Worm (Caenorhabditis elegans) whole organism, L1 larva: ENCODE measurements around the gene F09G8.10.

Source experiments
- C04F5.9 ChIP-seq: sonication (generic microtip); optimal IDR thresholded peaks from 2 replicates; lab custom pipeline; 2016; ENCODE audit warnings: missing genetic modification characterization, missing compliant biosample characterization
- C16A3.4 ChIP-seq: fragments of 150-350 bp; optimal IDR thresholded peaks from 2 replicates; lab custom pipeline; 2014; ENCODE audit warnings: missing biosample characterization, missing genetic modification characterization
- C34B4.2 ChIP-seq: sonication (generic microtip); optimal IDR thresholded peaks from 2 replicates; lab custom pipeline; 2017; ENCODE audit warnings: mild to moderate bottlenecking, missing genetic modification characterization, missing compliant biosample characterization
- alr-1 ChIP-seq: fragments of 200-800 bp; sonication (Bioruptor generic); optimal IDR thresholded peaks from 2 replicates; lab custom pipeline; 2018; ENCODE audit warnings: borderline replicate concordance, mild to moderate bottlenecking, missing genetic modification characterization, missing compliant biosample characterization
- aly-2 ChIP-seq: fragments of 150-350 bp; optimal IDR thresholded peaks from 2 replicates; lab custom pipeline; 2014; ENCODE audit warnings: missing biosample characterization, missing genetic modification characterization
- ama-1 ChIP-seq: fragments of 150-350 bp; optimal IDR thresholded peaks from 2 replicates; lab custom pipeline; 2014
- ceh-63 ChIP-seq: fragments of 200-800 bp; sonication (Bioruptor generic); optimal IDR thresholded peaks from 2 replicates; lab custom pipeline; 2018; ENCODE audit warnings: mild to moderate bottlenecking, missing genetic modification characterization, missing compliant biosample characterization
- ceh-8 ChIP-seq: fragments of 200-800 bp; sonication (Bioruptor generic); optimal IDR thresholded peaks from 2 replicates; lab custom pipeline; 2018; ENCODE audit warnings: mild to moderate bottlenecking, missing genetic modification characterization, moderate library complexity, missing compliant biosample characterization
- ceh-82 ChIP-seq, 3 experiments: fragments of 150-350 bp in 1 of 3; sonication (generic microtip) in 2 of 3; optimal IDR thresholded peaks; 2 replicates each; lab custom pipeline; 2014 to 2017; ENCODE audit warnings: missing biosample characterization in 3 of 3, missing genetic modification characterization in 3 of 3
- ceh-88 ChIP-seq: fragments of 200-800 bp; sonication (Bioruptor generic); IDR thresholded peaks from 2 replicates; pipeline ENCODE4 v1.3.6; 2022; ENCODE audit warnings: missing genetic modification characterization, missing compliant biosample characterization
- ceh-90 ChIP-seq: sonication (generic microtip); optimal IDR thresholded peaks from 2 replicates; lab custom pipeline; 2016; ENCODE audit warnings: missing genetic modification characterization, missing compliant biosample characterization
- dpl-1 ChIP-seq, 3 experiments: fragments of 150-350 bp in 2 of 3; sonication (generic microtip) in 1 of 3; optimal IDR thresholded peaks; 2 replicates each; lab custom pipeline; 2014 to 2017; ENCODE audit warnings: missing biosample characterization in 3 of 3, missing genetic modification characterization in 3 of 3, missing genetic modification reagents in 3 of 3
- dsc-1 ChIP-seq: sonication (generic microtip); optimal IDR thresholded peaks from 2 replicates; lab custom pipeline; 2016; ENCODE audit warnings: mild to moderate bottlenecking, missing genetic modification characterization, missing compliant biosample characterization
- efl-1 ChIP-seq, 4 experiments: fragments of 150-350 bp; optimal IDR thresholded peaks in 3 of 4; peaks in 1 of 4; 1 replicate in 1 of 4; 2 replicates in 3 of 4; lab custom pipeline; 2014; ENCODE audit warnings: missing biosample characterization in 2 of 4, missing genetic modification characterization in 2 of 4, missing genetic modification reagents in 2 of 4
- efl-3 ChIP-seq: fragments of 200-800 bp; sonication (Bioruptor generic); optimal IDR thresholded peaks from 2 replicates; lab custom pipeline; 2018; ENCODE audit warnings: mild to moderate bottlenecking, missing genetic modification characterization, missing compliant biosample characterization
- elt-2 ChIP-seq: sonication (generic microtip); optimal IDR thresholded peaks from 2 replicates; lab custom pipeline; 2016; ENCODE audit warnings: missing genetic modification characterization, mild to moderate bottlenecking, inconsistent platforms, missing compliant biosample characterization, missing genetic modification reagents
- fkh-10 ChIP-seq: sonication (generic microtip); optimal IDR thresholded peaks from 2 replicates; lab custom pipeline; 2017; ENCODE audit warnings: missing biosample characterization, missing genetic modification reagents, missing genetic modification characterization
- fkh-4 ChIP-seq: sonication (generic microtip); optimal IDR thresholded peaks from 2 replicates; lab custom pipeline; 2016; ENCODE audit warnings: missing compliant biosample characterization, missing genetic modification characterization, borderline replicate concordance
- fkh-8 ChIP-seq: sonication (generic microtip); optimal IDR thresholded peaks from 2 replicates; lab custom pipeline; 2016; ENCODE audit warnings: mild to moderate bottlenecking, missing genetic modification characterization, missing compliant biosample characterization
- grh-1 ChIP-seq: fragments of 200-800 bp; sonication (Bioruptor generic); IDR thresholded peaks from 2 replicates; pipeline ENCODE4 v1.3.6; 2022; ENCODE audit warnings: missing genetic modification reagents, missing genetic modification characterization, missing compliant biosample characterization
- hlh-17 ChIP-seq: fragments of 200-800 bp; sonication (Bioruptor generic); optimal IDR thresholded peaks from 2 replicates; lab custom pipeline; 2018; ENCODE audit warnings: missing genetic modification characterization, mild to moderate bottlenecking, missing compliant biosample characterization, moderate library complexity, borderline replicate concordance
- hlh-4 ChIP-seq: sonication (generic microtip); optimal IDR thresholded peaks from 2 replicates; lab custom pipeline; 2016; ENCODE audit warnings: mild to moderate bottlenecking, missing genetic modification characterization, missing compliant biosample characterization
- irx-1 ChIP-seq: sonication (generic microtip); optimal IDR thresholded peaks from 2 replicates; lab custom pipeline; 2016; ENCODE audit warnings: missing genetic modification characterization, missing compliant biosample characterization
- jun-1 ChIP-seq: fragments of 150-350 bp; optimal IDR thresholded peaks from 2 replicates; lab custom pipeline; 2014; ENCODE audit warnings: missing biosample characterization, missing genetic modification reagents, missing genetic modification characterization
- lin-13 ChIP-seq: fragments of 150-350 bp; optimal IDR thresholded peaks from 2 replicates; lab custom pipeline; 2014; ENCODE audit warnings: missing biosample characterization, missing genetic modification reagents, missing genetic modification characterization
- lin-14 ChIP-seq: fragments of 200-800 bp; sonication (Bioruptor generic); optimal IDR thresholded peaks from 2 replicates; lab custom pipeline; 2018; ENCODE audit warnings: mild to moderate bottlenecking, missing genetic modification characterization, moderate library complexity, missing compliant biosample characterization
- lin-35 ChIP-seq, 2 experiments: fragments of 150-350 bp; optimal IDR thresholded peaks; 2 replicates each; lab custom pipeline; 2014; ENCODE audit warnings: missing biosample characterization in 2 of 2, missing genetic modification characterization in 2 of 2, missing genetic modification reagents in 2 of 2
- lin-39 ChIP-seq: fragments of 150-350 bp; optimal IDR thresholded peaks from 2 replicates; lab custom pipeline; 2014; ENCODE audit warnings: missing biosample characterization, missing genetic modification reagents, missing genetic modification characterization
- lir-3 ChIP-seq: sonication (generic microtip); optimal IDR thresholded peaks from 2 replicates; lab custom pipeline; 2016; ENCODE audit warnings: mild to moderate bottlenecking, missing genetic modification characterization, moderate library complexity, missing compliant biosample characterization; ENCODE audit not compliant: poor library complexity
- lsy-2 ChIP-seq, 2 experiments: fragments of 150-350 bp; optimal IDR thresholded peaks; 2 replicates each; lab custom pipeline; 2014; ENCODE audit warnings: missing biosample characterization in 2 of 2, missing genetic modification characterization in 2 of 2
- mab-9 ChIP-seq: fragments of 200-800 bp; sonication (Bioruptor generic); IDR thresholded peaks from 2 replicates; pipeline ENCODE4 v1.3.6; 2022; ENCODE audit warnings: missing genetic modification reagents, missing genetic modification characterization, missing compliant biosample characterization
- mdl-1 ChIP-seq, 2 experiments: fragments of 150-350 bp; optimal IDR thresholded peaks; 2 replicates each; lab custom pipeline; 2014 to 2017; ENCODE audit warnings: missing biosample characterization in 2 of 2, missing genetic modification characterization in 2 of 2, inconsistent platforms in 1 of 2
- nhr-12 ChIP-seq: sonication (generic microtip); optimal IDR thresholded peaks from 2 replicates; lab custom pipeline; 2017; ENCODE audit warnings: missing biosample characterization, missing genetic modification characterization
- nhr-19 ChIP-seq: fragments of 200-800 bp; sonication (Bioruptor generic); conservative IDR thresholded peaks from 2 replicates; pipeline ENCODE4 v1.3.6; 2022; ENCODE audit warnings: missing genetic modification characterization, missing compliant biosample characterization
- nhr-28 ChIP-seq: fragments of 150-350 bp; optimal IDR thresholded peaks from 2 replicates; lab custom pipeline; 2014; ENCODE audit warnings: missing biosample characterization, missing genetic modification characterization
- nhr-47 ChIP-seq: sonication (generic microtip); optimal IDR thresholded peaks from 2 replicates; lab custom pipeline; 2016; ENCODE audit warnings: mild to moderate bottlenecking, missing genetic modification characterization, moderate library complexity, missing compliant biosample characterization
- nhr-76 ChIP-seq: sonication (generic microtip); optimal IDR thresholded peaks from 2 replicates; lab custom pipeline; 2017; ENCODE audit warnings: missing biosample characterization, missing genetic modification characterization
- nhr-77 ChIP-seq: fragments of 150-350 bp; optimal IDR thresholded peaks from 2 replicates; lab custom pipeline; 2014; ENCODE audit warnings: missing biosample characterization, missing genetic modification characterization
- nhr-84 ChIP-seq: sonication (generic microtip); optimal IDR thresholded peaks from 2 replicates; lab custom pipeline; 2017; ENCODE audit warnings: missing biosample characterization, missing genetic modification characterization
- nhr-90 ChIP-seq: sonication (generic microtip); optimal IDR thresholded peaks from 2 replicates; lab custom pipeline; 2016; ENCODE audit warnings: mild to moderate bottlenecking, missing genetic modification characterization, missing compliant biosample characterization; ENCODE audit not compliant: poor library complexity
- pag-3 ChIP-seq: sonication (generic microtip); optimal IDR thresholded peaks from 2 replicates; lab custom pipeline; 2017; ENCODE audit warnings: missing genetic modification characterization, mild to moderate bottlenecking, missing compliant biosample characterization, antibody characterized with exemption, borderline replicate concordance; ENCODE audit not compliant: insufficient read depth
- rnt-1 ChIP-seq: sonication (generic microtip); optimal IDR thresholded peaks from 2 replicates; lab custom pipeline; 2016; ENCODE audit warnings: mild to moderate bottlenecking, missing genetic modification characterization, moderate library complexity, missing compliant biosample characterization
- sox-4 ChIP-seq: sonication (generic microtip); optimal IDR thresholded peaks from 2 replicates; lab custom pipeline; 2016; ENCODE audit warnings: missing genetic modification characterization, missing compliant biosample characterization
- sptf-1 ChIP-seq: fragments of 150-350 bp; optimal IDR thresholded peaks from 2 replicates; lab custom pipeline; 2014; ENCODE audit warnings: missing biosample characterization, missing genetic modification characterization
- swsn-7 ChIP-seq: sonication (generic microtip); optimal IDR thresholded peaks from 2 replicates; lab custom pipeline; 2016; ENCODE audit warnings: missing genetic modification characterization, missing compliant biosample characterization
- unc-130 ChIP-seq: fragments of 150-350 bp; optimal IDR thresholded peaks from 2 replicates; lab custom pipeline; 2017; ENCODE audit warnings: missing biosample characterization, missing genetic modification characterization, inconsistent platforms
- unc-30 ChIP-seq: sonication (generic microtip); optimal IDR thresholded peaks from 2 replicates; lab custom pipeline; 2017; ENCODE audit warnings: missing biosample characterization, missing genetic modification characterization
- unc-86 ChIP-seq: sonication (generic microtip); optimal IDR thresholded peaks from 2 replicates; lab custom pipeline; 2016; ENCODE audit warnings: missing genetic modification characterization, missing compliant biosample characterization
- xbp-1 ChIP-seq: sonication (generic microtip); optimal IDR thresholded peaks from 2 replicates; lab custom pipeline; 2016; ENCODE audit warnings: missing genetic modification characterization, missing compliant biosample characterization

F09G8.10 gene

DNA sequence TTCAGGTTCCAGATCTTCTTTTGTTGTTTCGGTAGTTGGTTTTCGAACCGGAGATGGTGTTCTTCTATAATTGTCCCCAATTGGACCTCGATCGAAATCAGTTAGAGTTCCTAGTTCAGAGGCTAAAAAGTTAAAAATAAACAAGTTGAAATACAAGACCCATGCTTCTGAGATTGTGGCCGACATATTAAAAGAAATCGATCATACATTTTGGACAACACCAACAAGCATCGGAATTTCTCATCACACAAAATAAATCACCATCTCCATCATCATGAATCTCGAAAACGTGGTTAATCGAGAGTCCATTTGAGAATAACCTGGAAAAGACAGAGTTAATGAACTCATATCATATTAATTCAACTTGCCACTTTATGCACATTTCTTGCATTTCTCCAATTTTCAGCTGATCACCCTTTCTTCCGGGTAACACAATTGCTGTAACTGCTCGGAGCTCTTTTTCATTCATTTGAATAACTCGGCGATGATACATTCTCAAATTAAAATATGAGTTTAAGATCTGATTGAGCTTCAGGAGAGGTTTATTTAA, at the start of gene F09G8.10, which contains the start of gene mps-4:
TSS of gene F09G8.10 (minus strand) at position 500 of the 550 bp plus-strand sequence.
TSS of gene mps-4 (minus strand) at position 101 of the 550 bp plus-strand sequence.
- TF ChIP-seq ama-1 (lab: Kevin White, UChicago) (no peak), ceh-88 (GFP tag; lab: Robert Waterston, UW) (no peak), irx-1 (tag; lab: Kevin White, UChicago) (no peak), aly-2 (tag; lab: Kevin White, UChicago) (no peak), nhr-47 (tag; lab: Kevin White, UChicago) (no peak), lin-14 (no peak), alr-1 (tag; lab: Kevin White, UChicago) (no peak), efl-1 (optimal IDR thresholded peaks at IDR 0.05; lab: Kevin White, UChicago) (no peak), efl-1 (GFP tag; optimal IDR thresholded peaks at IDR 0.05 in 1 of 2; lab: Kevin White, UChicago) (no peak), nhr-12 (tag; lab: Kevin White, UChicago) (no peak), hlh-4 (no peak), nhr-84 (tag; lab: Kevin White, UChicago) (no peak), sptf-1 (tag; lab: Kevin White, UChicago) (no peak), ceh-8 (GFP tag; lab: Kevin White, UChicago) (no peak), sox-4 (tag; lab: Kevin White, UChicago) (no peak), nhr-19 (GFP tag; lab: Robert Waterston, UW) (no peak), ceh-63 (GFP tag; lab: Kevin White, UChicago) (no peak), C34B4.2 (tag; lab: Kevin White, UChicago) (no peak), rnt-1 (tag; lab: Kevin White, UChicago) (no peak)

DNA sequence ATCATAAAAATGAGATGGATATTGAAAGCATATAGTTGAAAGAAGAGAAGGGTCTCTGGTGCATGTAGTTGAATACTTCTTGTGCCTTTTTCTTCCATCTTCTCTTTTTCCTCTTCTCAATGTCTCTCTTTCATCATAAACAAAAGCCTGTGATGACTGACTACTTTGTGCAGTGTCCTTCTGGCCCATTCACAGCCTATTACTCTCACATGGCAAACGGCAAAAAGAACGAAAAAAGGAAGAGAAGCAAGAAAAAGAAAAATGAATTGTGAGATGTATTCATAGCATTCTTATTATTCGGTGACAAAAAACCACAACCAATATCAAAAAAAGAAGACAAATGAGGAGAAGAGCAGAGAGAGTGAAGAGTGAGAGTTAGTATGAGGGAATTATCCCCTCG, 49.2 kb upstream of the F09G8.10 start:
- TF ChIP-seq lin-14 = peak; percentile 57
- TF ChIP-seq dsc-1 = peak; percentile 49
- TF ChIP-seq ceh-88 (GFP tag; lab: Robert Waterston, UW) = no peak
- no peak for TF ChIP-seq alr-1 (tag; lab: Kevin White, UChicago)
- no peak for TF ChIP-seq lin-13
- TF ChIP-seq nhr-77 (tag; lab: Kevin White, UChicago) = no peak
- TF ChIP-seq lin-35 (GFP tag; optimal IDR thresholded peaks at IDR 0.05; lab: Kevin White, UChicago) = no peak
- no peak for TF ChIP-seq C16A3.4 (tag; lab: Kevin White, UChicago)
- TF ChIP-seq nhr-84 (tag; lab: Kevin White, UChicago) = no peak
- no peak for TF ChIP-seq unc-30 (tag; lab: Kevin White, UChicago)
- TF ChIP-seq nhr-28 = no peak
- peak in 1 of 2 experiments; percentile 14 for TF ChIP-seq lsy-2 (tag; optimal IDR thresholded peaks at IDR 0.05; lab: Kevin White, UChicago)
- no peak for TF ChIP-seq hlh-4
- TF ChIP-seq fkh-4 (tag; lab: Kevin White, UChicago) = no peak
- no peak for TF ChIP-seq nhr-47 (tag; lab: Kevin White, UChicago)
- no peak for TF ChIP-seq unc-130 (tag; lab: Kevin White, UChicago)
- TF ChIP-seq ceh-63 (GFP tag; lab: Kevin White, UChicago) = no peak
- TF ChIP-seq ceh-90 (tag; lab: Kevin White, UChicago) = no peak
- peak; percentile 36 for TF ChIP-seq fkh-8 (tag; lab: Kevin White, UChicago)
- TF ChIP-seq nhr-76 (tag; lab: Kevin White, UChicago) = no peak
- TF ChIP-seq fkh-10 (GFP tag; lab: Kevin White, UChicago) = no peak
- no peak for TF ChIP-seq efl-3 (GFP tag; lab: Kevin White, UChicago)
- TF ChIP-seq dpl-1 (GFP tag; optimal IDR thresholded peaks at IDR 0.05; lab: Kevin White, UChicago) = peak in 1 of 3 experiments; percentile 18
- TF ChIP-seq lin-39 = no peak
- no peak for TF ChIP-seq lir-3 (tag; lab: Kevin White, UChicago)

DNA sequence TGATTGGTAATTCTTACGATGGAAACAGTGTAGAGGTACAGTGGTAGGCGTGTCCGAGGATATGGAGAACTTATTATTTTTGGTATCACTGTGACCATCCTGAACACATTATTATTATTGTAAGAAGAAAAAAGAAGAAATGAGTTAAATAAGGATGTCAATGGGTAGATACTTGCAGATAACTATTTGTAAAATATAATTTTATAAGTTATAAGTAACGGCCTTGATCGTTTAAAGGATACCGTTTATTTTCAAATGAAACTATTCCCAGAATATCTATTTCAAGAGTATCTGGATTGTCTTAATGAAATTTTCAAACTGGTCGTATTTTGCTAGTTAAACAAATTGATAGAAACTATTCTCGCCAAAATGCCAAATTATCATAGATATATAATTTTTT, 48.2 kb upstream of the F09G8.10 start, which contains the start of gene F10E9.10:
TSS of gene F10E9.10 (minus strand) at position 101 of the 400 bp plus-strand sequence.
- TF ChIP-seq jun-1 (tag; lab: Kevin White, UChicago) (no peak), swsn-7 (tag; lab: Kevin White, UChicago) (no peak), ceh-82 (tag; optimal IDR thresholded peaks at IDR 0.05; lab: Kevin White, UChicago) (no peak), grh-1 (GFP tag; lab: Robert Waterston, UW) (no peak), rnt-1 (tag; lab: Kevin White, UChicago) (no peak), pag-3 (no peak), mdl-1 (tag; optimal IDR thresholded peaks at IDR 0.05; lab: Kevin White, UChicago) (no peak), C04F5.9 (tag; lab: Kevin White, UChicago) (no peak), xbp-1 (tag; lab: Kevin White, UChicago) (no peak), hlh-17 (GFP tag; lab: Kevin White, UChicago) (no peak), nhr-90 (tag; lab: Kevin White, UChicago) (no peak), mab-9 (GFP tag; lab: Robert Waterston, UW) (no peak), unc-86 (tag; lab: Kevin White, UChicago) (no peak), elt-2 (tag; lab: Kevin White, UChicago) (no peak)
